Fruit fly (Drosophila melanogaster) whole organism, embryonic: ENCODE measurements around the gene Pi3K68D.

Experiments
- BEAF-32 ChIP-seq: fragments of 200-800 bp; sonication (Bioruptor generic); optimal IDR thresholded peaks from 3 replicates; lab custom pipeline; 2017; ENCODE audit warnings: missing biosample characterization, missing genetic modification characterization, mild to moderate bottlenecking, moderate library complexity, missing genetic modification reagents
- CG10147 ChIP-seq: fragments of 200-800 bp; sonication (Bioruptor generic); optimal IDR thresholded peaks from 2 replicates; lab custom pipeline; 2019; ENCODE audit warnings: missing biosample characterization, mild to moderate bottlenecking, missing genetic modification characterization, moderate library complexity
- CG10274 ChIP-seq: fragments of 200-800 bp; sonication (Bioruptor generic); optimal IDR thresholded peaks from 3 replicates; lab custom pipeline; 2017; ENCODE audit warnings: missing biosample characterization, mild to moderate bottlenecking, missing genetic modification characterization
- CG10321 ChIP-seq: fragments of 200-800 bp; sonication (Bioruptor generic); IDR thresholded peaks from 2 replicates; pipeline ENCODE4 v1.3.6; 2022; ENCODE audit warnings: missing biosample characterization, missing genetic modification characterization
- CG13287 ChIP-seq: fragments of 200-800 bp; sonication (Bioruptor generic); IDR thresholded peaks from 2 replicates; pipeline ENCODE4 v1.3.6; 2022; ENCODE audit warnings: missing biosample characterization, missing genetic modification characterization; ENCODE audit not compliant: partially characterized antibody
- CG14667 ChIP-seq: fragments of 200-800 bp; sonication (Bioruptor generic); IDR thresholded peaks from 2 replicates; pipeline ENCODE4 v1.3.6; 2022; ENCODE audit warnings: missing biosample characterization, missing genetic modification characterization
- CG15073 ChIP-seq: fragments of 200-800 bp; sonication (Bioruptor generic); optimal IDR thresholded peaks from 2 replicates; lab custom pipeline; 2016; ENCODE audit warnings: missing biosample characterization, missing genetic modification characterization
- CG1603 ChIP-seq: fragments of 200-800 bp; sonication (Bioruptor generic); optimal IDR thresholded peaks from 2 replicates; lab custom pipeline; 2019; ENCODE audit warnings: missing biosample characterization, mild to moderate bottlenecking, missing genetic modification characterization, moderate library complexity
- CG30431 ChIP-seq: fragments of 200-800 bp; sonication (Bioruptor generic); optimal IDR thresholded peaks from 2 replicates; lab custom pipeline; 2017; ENCODE audit warnings: missing biosample characterization, missing genetic modification characterization
- CG34224 ChIP-seq: fragments of 200-800 bp; sonication (Bioruptor generic); IDR thresholded peaks from 3 replicates; pipeline ENCODE4 v1.3.6; 2022; ENCODE audit warnings: missing biosample characterization, missing genetic modification characterization; ENCODE audit not compliant: partially characterized antibody
- CG3726 ChIP-seq: fragments of 200-800 bp; sonication (Bioruptor generic); IDR thresholded peaks from 3 replicates; pipeline ENCODE4, ENCODE4 v1.3.6; 2022; ENCODE audit warnings: missing biosample characterization, missing genetic modification characterization
- CG4360 ChIP-seq: fragments of 200-800 bp; sonication (Bioruptor generic); IDR thresholded peaks from 2 replicates; pipeline ENCODE4 v1.3.6; 2022; ENCODE audit warnings: missing biosample characterization, missing genetic modification characterization
- CG43689 ChIP-seq: fragments of 200-800 bp; sonication (Bioruptor generic); IDR thresholded peaks from 2 replicates; pipeline ENCODE4 v1.3.6; 2022; ENCODE audit warnings: missing biosample characterization, missing genetic modification characterization
- CG8359 ChIP-seq: fragments of 200-800 bp; sonication (Bioruptor generic); optimal IDR thresholded peaks from 2 replicates; lab custom pipeline; 2017; ENCODE audit warnings: missing biosample characterization, mild to moderate bottlenecking, missing genetic modification characterization, borderline replicate concordance
- CG8478 ChIP-seq: fragments of >200 bp; optimal IDR thresholded peaks from 2 replicates; lab custom pipeline; 2018
- CG9817 ChIP-seq: fragments of 200-800 bp; sonication (Bioruptor generic); optimal IDR thresholded peaks from 2 replicates; lab custom pipeline; 2018; ENCODE audit warnings: missing biosample characterization, mild to moderate bottlenecking, missing genetic modification characterization, moderate library complexity
- Deaf1 ChIP-seq: fragments of 200-800 bp; optimal IDR thresholded peaks from 3 replicates; lab custom pipeline; 2019; ENCODE audit warnings: missing biosample characterization, mild to moderate bottlenecking, missing genetic modification characterization, moderate library complexity
- GATAe ChIP-seq: fragments of 200-800 bp; sonication (Bioruptor generic); conservative IDR thresholded peaks from 2 replicates; pipeline ENCODE4 v1.3.6; 2022; ENCODE audit warnings: missing biosample characterization, missing genetic modification characterization
- Gsc ChIP-seq: fragments of 200-800 bp; sonication (Bioruptor generic); IDR thresholded peaks from 2 replicates; pipeline ENCODE4 v1.3.6; 2022; ENCODE audit warnings: missing biosample characterization, missing genetic modification characterization
- Hand ChIP-seq: fragments of 200-800 bp; sonication (Bioruptor generic); optimal IDR thresholded peaks from 2 replicates; lab custom pipeline; 2017; ENCODE audit warnings: mild to moderate bottlenecking, missing biosample characterization, missing genetic modification reagents, missing genetic modification characterization
- HmgZ ChIP-seq: fragments of 200-800 bp; sonication (Bioruptor generic); optimal IDR thresholded peaks from 2 replicates; lab custom pipeline; 2018; ENCODE audit warnings: missing biosample characterization, mild to moderate bottlenecking, missing genetic modification characterization
- Hr3 ChIP-seq: fragments of 200-800 bp; sonication (Bioruptor generic); optimal IDR thresholded peaks from 3 replicates; lab custom pipeline; 2016; ENCODE audit warnings: missing biosample characterization, missing genetic modification characterization
- Hr51 ChIP-seq, 2 experiments: fragments of 200-800 bp; sonication (Bioruptor generic); optimal IDR thresholded peaks; 2 replicates in 1 of 2; 3 replicates in 1 of 2; lab custom pipeline; 2016 to 2018; ENCODE audit warnings: missing biosample characterization in 2 of 2, missing genetic modification characterization in 2 of 2, mild to moderate bottlenecking in 1 of 2, moderate library complexity in 1 of 2
- MBD-R2 ChIP-seq: fragments of 200-800 bp; sonication (Bioruptor generic); IDR thresholded peaks from 2 replicates; pipeline ENCODE4 v1.3.6; 2022; ENCODE audit warnings: missing biosample characterization, missing genetic modification characterization
- MTF-1 ChIP-seq: fragments of 200-800 bp; sonication (Bioruptor generic); optimal IDR thresholded peaks from 2 replicates; lab custom pipeline; 2018; ENCODE audit warnings: missing biosample characterization, mild to moderate bottlenecking, missing genetic modification characterization, borderline replicate concordance
- NFAT ChIP-seq: fragments of 200-800 bp; sonication (Bioruptor generic); IDR thresholded peaks from 2 replicates; pipeline ENCODE4 v1.3.6; 2022; ENCODE audit warnings: missing biosample characterization, missing genetic modification characterization
- Nf-YA ChIP-seq: fragments of 200-800 bp; sonication (Bioruptor generic); IDR thresholded peaks from 2 replicates; pipeline ENCODE4 v1.3.6; 2022; ENCODE audit warnings: missing biosample characterization, missing genetic modification characterization
- Oaz ChIP-seq: fragments of 200-800 bp; sonication (Bioruptor generic); IDR thresholded peaks from 2 replicates; pipeline ENCODE4 v1.3.6; 2022; ENCODE audit warnings: missing biosample characterization, missing genetic modification characterization
- Oli ChIP-seq: fragments of 200-800 bp; sonication (Bioruptor generic); optimal IDR thresholded peaks from 2 replicates; lab custom pipeline; 2018; ENCODE audit warnings: missing biosample characterization, mild to moderate bottlenecking, missing genetic modification characterization, moderate library complexity
- Opbp ChIP-seq: fragments of 200-800 bp; sonication (Bioruptor generic); IDR thresholded peaks from 3 replicates; pipeline ENCODE4 v1.3.6; 2022; ENCODE audit warnings: missing biosample characterization, missing genetic modification characterization; ENCODE audit not compliant: partially characterized antibody
- Sry-δ ChIP-seq: fragments of 200-800 bp; sonication (Bioruptor generic); optimal IDR thresholded peaks from 2 replicates; lab custom pipeline; 2016; ENCODE audit warnings: missing biosample characterization, missing genetic modification characterization
- Stat92E ChIP-seq, 3 experiments: fragments of >200 bp in 2 of 3; fragments of 200-800 bp in 1 of 3; sonication (Bioruptor generic) in 1 of 3; optimal IDR thresholded peaks; 2 replicates each; lab custom pipeline; 2017 to 2019; ENCODE audit warnings: missing biosample characterization in 3 of 3, missing genetic modification characterization in 3 of 3, mild to moderate bottlenecking in 1 of 3, moderate library complexity in 1 of 3
- al ChIP-seq: fragments of 200-800 bp; sonication (Bioruptor generic); IDR thresholded peaks from 2 replicates; pipeline ENCODE4 v1.3.6; 2022; ENCODE audit warnings: missing biosample characterization, missing genetic modification characterization
- amos ChIP-seq: fragments of 200-800 bp; sonication (Bioruptor generic); IDR thresholded peaks from 2 replicates; pipeline ENCODE4 v1.3.6; 2022; ENCODE audit warnings: missing biosample characterization, missing genetic modification characterization; ENCODE audit not compliant: partially characterized antibody
- br ChIP-seq: fragments of >200 bp; optimal IDR thresholded peaks from 2 replicates; lab custom pipeline; 2017
- bsh ChIP-seq, 2 experiments: fragments of 200-800 bp; sonication (Bioruptor generic); optimal IDR thresholded peaks; 2 replicates each; lab custom pipeline; 2017 to 2018; ENCODE audit warnings: mild to moderate bottlenecking in 2 of 2, missing biosample characterization in 2 of 2, missing genetic modification characterization in 2 of 2, moderate library complexity in 1 of 2
- cg ChIP-seq: fragments of 200-800 bp; sonication (Bioruptor generic); optimal IDR thresholded peaks from 3 replicates; lab custom pipeline; 2019; ENCODE audit warnings: missing biosample characterization, mild to moderate bottlenecking, missing genetic modification characterization, moderate library complexity
- crc ChIP-seq: fragments of 200-800 bp; sonication (Bioruptor generic); optimal IDR thresholded peaks from 2 replicates; lab custom pipeline; 2016; ENCODE audit warnings: missing biosample characterization, missing genetic modification characterization
- dimm ChIP-seq: fragments of 200-800 bp; sonication (Bioruptor generic); IDR thresholded peaks from 2 replicates; pipeline ENCODE4 v1.3.6; 2022; ENCODE audit warnings: missing biosample characterization, missing genetic modification characterization
- dmrt11E ChIP-seq: fragments of 200-800 bp; sonication (Bioruptor generic); optimal IDR thresholded peaks from 3 replicates; lab custom pipeline; 2018; ENCODE audit warnings: missing biosample characterization, mild to moderate bottlenecking, missing genetic modification characterization, moderate library complexity
- fd64A ChIP-seq: fragments of 200-800 bp; sonication (Bioruptor generic); optimal IDR thresholded peaks from 3 replicates; lab custom pipeline; 2018; ENCODE audit warnings: missing biosample characterization, mild to moderate bottlenecking, missing genetic modification characterization
- ftz-f1 ChIP-seq: fragments of 200-800 bp; sonication (Bioruptor generic); optimal IDR thresholded peaks from 2 replicates; lab custom pipeline; 2016; ENCODE audit warnings: missing biosample characterization, missing genetic modification characterization
- hbn ChIP-seq: fragments of 200-800 bp; sonication (Bioruptor generic); IDR thresholded peaks from 2 replicates; pipeline ENCODE4 v1.3.6; 2022; ENCODE audit warnings: missing biosample characterization, missing genetic modification characterization; ENCODE audit not compliant: partially characterized antibody
- lov ChIP-seq, 2 experiments: fragments of 200-800 bp in 1 of 2; fragments of >200 bp in 1 of 2; sonication (Bioruptor generic) in 1 of 2; IDR thresholded peaks in 1 of 2; optimal IDR thresholded peaks in 1 of 2; 2 replicates in 1 of 2; 3 replicates in 1 of 2; pipeline versions ENCODE4 v1.3.6 to Lab custom; 2017 to 2022; ENCODE audit warnings: missing biosample characterization in 1 of 2, missing genetic modification characterization in 1 of 2
- prd ChIP-seq, 3 experiments: fragments of >200 bp in 2 of 3; fragments of 200-800 bp in 1 of 3; sonication (Bioruptor generic) in 1 of 3; optimal IDR thresholded peaks in 2 of 3; IDR thresholded peaks in 1 of 3; 2 replicates in 2 of 3; 3 replicates in 1 of 3; pipeline versions ENCODE4 v1.3.6 to Lab custom; 2017 to 2022; ENCODE audit warnings: missing biosample characterization in 1 of 3, missing genetic modification characterization in 1 of 3
- sqz ChIP-seq: fragments of 200-800 bp; sonication (Bioruptor generic); optimal IDR thresholded peaks from 3 replicates; lab custom pipeline; 2018; ENCODE audit warnings: missing biosample characterization, mild to moderate bottlenecking, missing genetic modification characterization
- tin ChIP-seq: fragments of 200-800 bp; sonication (Bioruptor generic); optimal IDR thresholded peaks from 3 replicates; lab custom pipeline; 2016; ENCODE audit warnings: missing biosample characterization, missing genetic modification characterization
- vnd ChIP-seq: fragments of 200-800 bp; sonication (Bioruptor generic); IDR thresholded peaks from 3 replicates; pipeline ENCODE4 v1.3.6; 2022; ENCODE audit warnings: missing biosample characterization, missing genetic modification characterization; ENCODE audit not compliant: partially characterized antibody
- wdn ChIP-seq: fragments of 200-800 bp; sonication (Bioruptor generic); IDR thresholded peaks from 2 replicates; pipeline ENCODE4 v1.3.6; 2022; ENCODE audit warnings: missing biosample characterization, missing genetic modification characterization

The Pi3K68D gene

dm6 chr3L:11795440-11795983, 5.7 kb upstream of the Pi3K68D start, which contains the start of gene Klp68D:
Gene Klp68D, plus strand, starts transcription at chr3L:11795614.
- TF ChIP-seq CG15073 (GFP tag; lab: Kevin White, UChicago) (no peak), Oli (tag; lab: Kevin White, UChicago) (no peak), vnd (GFP tag; lab: Robert Waterston, UW) (no peak), dimm (GFP tag; lab: Robert Waterston, UW) (no peak), Oaz (GFP tag; lab: Robert Waterston, UW) (no peak), NFAT (GFP tag; lab: Robert Waterston, UW) (no peak), CG14667 (GFP tag; lab: Robert Waterston, UW) (no peak), CG4360 (GFP tag; lab: Robert Waterston, UW) (no peak), hbn (no peak), crc (GFP tag; lab: Kevin White, UChicago) (no peak), CG10147 (GFP tag; lab: Kevin White, UChicago) (no peak), prd (optimal IDR thresholded peaks at IDR 0.05; lab: Kevin White, UChicago) (no peak), prd (GFP tag; IDR thresholded peaks at IDR 0.05; lab: Robert Waterston, UW) (no peak), cg (GFP tag; lab: Kevin White, UChicago) (no peak), ftz-f1 (GFP tag; lab: Kevin White, UChicago) (peak; percentile 72), CG30431 (GFP tag; lab: Kevin White, UChicago) (no peak), MBD-R2 (GFP tag; lab: Robert Waterston, UW) (peak; percentile 65), tin (no peak), BEAF-32 (peak; percentile 31), CG43689 (GFP tag; lab: Robert Waterston, UW) (no peak), lov (optimal IDR thresholded peaks at IDR 0.05; lab: Kevin White, UChicago) (no peak), lov (GFP tag; IDR thresholded peaks at IDR 0.05; lab: Robert Waterston, UW) (no peak), wdn (GFP tag; lab: Robert Waterston, UW) (no peak), amos (GFP tag; lab: Robert Waterston, UW) (0 out of 2 replicates have a peak, but pooled peaks have one; percentile 11), sqz (GFP tag; lab: Kevin White, UChicago) (no peak), dmrt11E (tag; lab: Kevin White, UChicago) (no peak), Hr3 (GFP tag; lab: Kevin White, UChicago) (no peak), CG1603 (tag; lab: Kevin White, UChicago) (no peak), CG8359 (GFP tag; lab: Kevin White, UChicago) (no peak), MTF-1 (no peak), Nf-YA (no peak), Stat92E (GFP tag; optimal IDR thresholded peaks at IDR 0.05; lab: Kevin White, UChicago) (no peak), Hand (GFP tag; lab: Kevin White, UChicago) (no peak), Opbp (peak; percentile 23; the same call in 1 of the 3 replicates), CG8478 (lab: Kevin White, UChicago) (no peak), CG10321 (GFP tag; lab: Robert Waterston, UW) (no peak), HmgZ (no peak), br (no peak), Hr51 (GFP tag; optimal IDR thresholded peaks at IDR 0.05; lab: Kevin White, UChicago) (no peak), CG34224 (GFP tag; lab: Robert Waterston, UW) (0 out of 3 replicates have a peak, but pooled peaks have one; percentile 23), CG9817 (tag; lab: Kevin White, UChicago) (no peak), GATAe (GFP tag; lab: Robert Waterston, UW) (no peak), Gsc (no peak), al (no peak), Sry-δ (GFP tag; lab: Kevin White, UChicago) (no peak), CG13287 (GFP tag; lab: Robert Waterston, UW) (peak; percentile 53), Deaf1 (tag; lab: Kevin White, UChicago) (no peak), fd64A (GFP tag; lab: Kevin White, UChicago) (no peak), CG10274 (GFP tag; lab: Kevin White, UChicago) (no peak), CG3726 (no peak), bsh (GFP tag; optimal IDR thresholded peaks at IDR 0.05; lab: Kevin White, UChicago) (no peak)
